Worm (Caenorhabditis elegans) whole organism, mixed stage, embryonic: ENCODE results near the gene xpo-3.

ENCODE experiments used
- bed-3 ChIP-seq: fragments of 200-800 bp; sonication (Bioruptor generic); optimal IDR thresholded peaks from 3 replicates; lab custom pipeline; 2018; ENCODE audit warnings: mild to moderate bottlenecking, missing genetic modification characterization, moderate library complexity, missing compliant biosample characterization
- blmp-1 ChIP-seq: fragments of 150-350 bp; optimal IDR thresholded peaks from 2 replicates; lab custom pipeline; 2014; ENCODE audit warnings: missing biosample characterization, missing genetic modification characterization
- ceh-43 ChIP-seq: fragments of 200-800 bp; sonication (Bioruptor generic); optimal IDR thresholded peaks from 2 replicates; lab custom pipeline; 2018; ENCODE audit warnings: mild to moderate bottlenecking, missing genetic modification characterization, moderate library complexity, missing compliant biosample characterization
- ces-1 ChIP-seq: fragments of 150-350 bp; optimal IDR thresholded peaks from 2 replicates; lab custom pipeline; 2014; ENCODE audit warnings: missing biosample characterization, missing genetic modification reagents, missing genetic modification characterization
- elt-1 ChIP-seq: sonication (generic microtip); optimal IDR thresholded peaks from 2 replicates; lab custom pipeline; 2017; ENCODE audit warnings: missing genetic modification characterization, mild to moderate bottlenecking, missing compliant biosample characterization, antibody characterized with exemption, moderate library complexity, borderline replicate concordance; ENCODE audit not compliant: insufficient read depth
- nhr-2 ChIP-seq: fragments of 150-350 bp; optimal IDR thresholded peaks from 2 replicates; lab custom pipeline; 2014; ENCODE audit warnings: missing biosample characterization, missing genetic modification characterization
- nhr-237 ChIP-seq: fragments of 150-350 bp; optimal IDR thresholded peaks from 2 replicates; lab custom pipeline; 2014; ENCODE audit warnings: missing biosample characterization, missing genetic modification characterization
- unc-62 ChIP-seq: fragments of 150-350 bp; optimal IDR thresholded peaks from 2 replicates; lab custom pipeline; 2014; ENCODE audit warnings: missing biosample characterization, missing genetic modification reagents, missing genetic modification characterization
- ztf-11 ChIP-seq: fragments of 150-350 bp; optimal IDR thresholded peaks from 2 replicates; lab custom pipeline; 2014; ENCODE audit warnings: missing biosample characterization, missing genetic modification characterization

- TF ChIP-seq ceh-43 (GFP tag; lab: Kevin White, UChicago): no peak
- no peak for TF ChIP-seq ces-1 (GFP tag; lab: Kevin White, UChicago)
- no peak for TF ChIP-seq nhr-237 (tag; lab: Kevin White, UChicago)
- TF ChIP-seq bed-3 (GFP tag; lab: Kevin White, UChicago): no peak
- TF ChIP-seq blmp-1 (tag; lab: Kevin White, UChicago): no peak
- TF ChIP-seq elt-1 (tag; lab: Kevin White, UChicago): no peak
- no peak for TF ChIP-seq unc-62 (GFP tag; lab: Kevin White, UChicago)
- TF ChIP-seq ztf-11 (tag; lab: Kevin White, UChicago): no peak
- TF ChIP-seq nhr-2 (tag; lab: Kevin White, UChicago): no peak
These were observed 1.4 kb upstream of the xpo-3 start for ce11 chrIV:7924975-7925828.
